Worm (Caenorhabditis elegans) whole organism, L4/young adult: ENCODE measurements around the gene C05G5.7.

Experiments
- dao-5 ChIP-seq: sonication (generic microtip); optimal IDR thresholded peaks from 2 replicates; lab custom pipeline; 2016; ENCODE audit warnings: missing genotype, missing genetic modification characterization, moderate library complexity, missing compliant biosample characterization
- him-1 ChIP-seq: sonication (generic microtip); optimal IDR thresholded peaks from 2 replicates; lab custom pipeline; 2016; ENCODE audit warnings: missing genotype, missing genetic modification reagents, missing genetic modification characterization, missing compliant biosample characterization

DNA sequence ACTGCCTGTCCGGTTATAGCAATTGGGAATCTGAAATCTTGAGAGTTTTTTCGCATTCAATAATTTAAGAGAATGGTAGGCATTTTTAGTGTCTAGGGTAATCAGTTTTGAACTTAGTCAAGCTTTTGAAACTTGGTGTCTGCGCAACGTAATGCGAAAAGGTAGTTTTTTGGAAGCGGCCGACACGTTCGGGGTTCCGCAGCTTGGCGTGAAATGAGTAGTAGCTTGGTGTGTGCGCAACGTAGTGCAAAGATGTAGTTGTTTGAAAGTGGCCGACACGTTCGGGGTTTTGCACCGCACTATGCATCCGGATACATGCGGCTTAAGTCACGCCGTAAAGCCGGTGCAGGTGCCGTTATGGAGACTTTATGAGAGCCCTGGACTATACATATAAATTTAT lies 7.4 kb downstream of the C05G5.7 start:
- no peak for TF ChIP-seq dao-5 (tag; lab: Kevin White, UChicago)
- TF ChIP-seq him-1 (tag; lab: Kevin White, UChicago), result no peak
